Fruit fly (Drosophila melanogaster): ENCODE results near the gene Edem2.

Edem2 gene

dm6 chr2L:13225225-13225840, 33.3 kb downstream of the Edem2 start, which contains the start of gene CG15480:
Gene CG15480 (minus strand): TSS chr2L:13225275.
- no peak for TF ChIP-seq noc (tag; optimal IDR thresholded peaks at IDR 0.05)

- no peak for TF ChIP-seq noc (tag; optimal IDR thresholded peaks at IDR 0.05)
These were observed 35.2 kb downstream of the Edem2 start, which contains the start of gene CG16813 for dm6 chr2L:13227242-13227641. Gene CG16813 (plus strand): TSS chr2L:13227529.

dm6 chr2L:13229388-13229882, 37.4 kb downstream of the Edem2 start, which contains the start of gene CG16815:
Gene CG16815 (plus strand): TSS chr2L:13229832.
- no peak for TF ChIP-seq noc (tag; optimal IDR thresholded peaks at IDR 0.05)

DNA sequence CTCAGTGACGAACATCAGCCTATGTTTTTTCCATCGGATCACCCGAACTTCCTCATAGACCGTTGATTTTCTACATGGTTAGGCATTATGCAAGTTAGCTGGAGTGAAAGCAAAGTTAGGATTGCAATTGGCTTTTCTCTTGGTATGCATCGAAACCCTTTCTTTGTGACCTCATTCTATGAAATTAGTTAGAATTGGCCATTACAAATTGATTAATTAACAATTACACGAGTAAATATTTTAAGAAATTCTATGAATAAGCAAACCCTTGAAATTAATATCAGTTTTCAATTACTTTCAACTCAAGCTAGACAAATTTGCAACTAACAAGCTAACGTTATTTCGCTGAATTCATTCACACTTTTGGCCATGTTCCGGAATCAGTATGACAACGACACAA, 39.7 kb downstream of the Edem2 start, which contains the start of gene Prosalpha6T:
Gene Prosalpha6T (plus strand): TSS at position 301 of the 400 bp plus-strand sequence.
- TF ChIP-seq noc (tag; optimal IDR thresholded peaks at IDR 0.05): no peak

- TF ChIP-seq noc (tag; optimal IDR thresholded peaks at IDR 0.05): no peak
These were observed 42.8 kb downstream of the Edem2 start, which contains the start of gene Mabi for dm6 chr2L:13234610-13235489. Gene Mabi (minus strand): TSS chr2L:13234660.

DNA sequence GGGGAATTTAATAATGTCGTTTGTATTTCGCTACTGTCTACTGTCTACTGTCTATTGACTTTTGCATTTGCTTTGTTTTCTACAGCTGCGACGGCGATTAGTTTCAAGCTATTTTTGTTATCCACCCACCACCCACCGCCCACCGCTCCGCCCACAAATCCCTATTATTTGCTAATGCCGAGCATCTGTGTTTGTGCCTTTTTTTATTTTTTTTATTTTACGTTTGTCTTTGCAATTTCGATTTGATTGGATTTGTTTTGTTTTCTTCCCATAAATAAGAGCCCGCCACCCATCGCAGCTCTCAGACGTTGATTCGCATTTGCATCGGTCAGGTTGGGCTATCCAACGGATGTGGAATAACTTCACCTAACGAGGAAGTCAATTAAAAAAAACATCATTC, 44.2 kb downstream of the Edem2 start, which contains the start of gene Jhbp14:
Gene Jhbp14 (plus strand): TSS at position 301 of the 400 bp plus-strand sequence.
- no peak for TF ChIP-seq noc (tag; optimal IDR thresholded peaks at IDR 0.05)

DNA sequence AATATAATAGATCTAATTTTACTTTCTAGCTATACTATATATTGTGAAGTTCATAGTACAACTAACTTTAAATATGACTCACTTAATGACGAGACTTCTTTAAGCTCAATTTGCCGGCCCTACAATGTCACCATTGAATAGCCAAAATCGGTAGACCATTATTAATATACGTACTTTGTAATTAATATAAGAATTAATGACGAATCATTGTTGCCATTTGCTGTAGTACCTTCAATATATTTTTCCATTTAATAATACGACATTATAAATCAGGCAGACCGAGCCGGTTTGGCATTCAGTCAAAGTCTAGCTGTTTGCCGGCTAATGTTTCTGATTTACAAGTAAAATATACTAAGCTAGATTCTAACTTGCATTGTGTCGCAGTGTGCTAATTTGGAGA, 47.7 kb downstream of the Edem2 start, which contains the start of gene Jhbp13:
Gene Jhbp13 (plus strand): TSS at position 301 of the 400 bp plus-strand sequence.
- no peak for TF ChIP-seq noc (tag; optimal IDR thresholded peaks at IDR 0.05)

dm6 chr2L:13244759-13245308, 52.8 kb downstream of the Edem2 start:
- TF ChIP-seq noc (tag; optimal IDR thresholded peaks at IDR 0.05): no peak

dm6 chr2L:13245855-13246645, 54.0 kb downstream of the Edem2 start, which contains the start of gene CG16820:
Gene CG16820 (plus strand): TSS chr2L:13246232.
- no peak for TF ChIP-seq noc (tag; optimal IDR thresholded peaks at IDR 0.05)
